Worm (Caenorhabditis elegans) whole organism, L4/young adult: Measurements from ENCODE around the gene fbxb-20.

Experiments used
- W03F9.2 ChIP-seq: fragments of 150-350 bp; optimal IDR thresholded peaks from 2 replicates; lab custom pipeline; 2014; ENCODE audit warnings: missing biosample characterization, missing genetic modification characterization
- him-1 ChIP-seq: sonication (generic microtip); optimal IDR thresholded peaks from 2 replicates; lab custom pipeline; 2016; ENCODE audit warnings: missing genotype, missing genetic modification reagents, missing genetic modification characterization, missing compliant biosample characterization

DNA sequence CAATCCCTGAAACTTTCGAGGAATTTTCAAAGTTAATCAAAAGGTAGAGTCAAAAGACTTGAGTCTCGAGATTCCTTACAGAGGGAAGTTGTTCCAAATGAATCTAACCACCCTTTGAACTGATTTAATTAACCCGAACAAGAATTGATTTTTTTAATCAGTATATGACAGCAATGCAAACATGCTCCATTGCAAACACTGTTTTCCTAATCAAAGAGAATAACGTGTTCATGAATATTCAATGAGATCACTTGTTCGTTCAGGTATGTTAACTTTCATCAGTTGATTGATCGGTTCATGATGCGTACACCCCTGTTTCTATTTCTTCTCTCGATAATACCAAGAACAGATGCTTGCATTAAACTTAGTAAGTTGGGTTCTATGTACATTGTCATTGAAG is 24.7 kb downstream of the fbxb-20 start, which contains the start of gene C08E3.14:
- TF ChIP-seq W03F9.2 (tag; lab: Kevin White, UChicago) (no peak), him-1 (tag; lab: Kevin White, UChicago) (no peak)
